Fruit fly (Drosophila melanogaster): ENCODE measurements around the gene CG31465.

The CG31465 gene

dm6 chr3R:21886861-21887587, 6.4 kb downstream of the CG31465 start, which contains the start of the genes CG6678 and dnd (continued):
- TF ChIP-seq CG6175 (GFP tag; IDR thresholded peaks at IDR 0.05), result no peak
- no peak for TF ChIP-seq Hsf (GFP tag; optimal IDR thresholded peaks at IDR 0.05)
- no peak for TF ChIP-seq CG2712 (tag; optimal IDR thresholded peaks at IDR 0.05)
- TF ChIP-seq Ssrp (tag; optimal IDR thresholded peaks at IDR 0.05), result no peak
- TF ChIP-seq zfh2 (GFP tag; optimal IDR thresholded peaks at IDR 0.05), result no peak
- TF ChIP-seq CG3281 (GFP tag; optimal IDR thresholded peaks at IDR 0.05), result no peak
- no peak for TF ChIP-seq CG3163 (GFP tag; optimal IDR thresholded peaks at IDR 0.05)
- no peak for TF ChIP-seq CG6272 (GFP tag; IDR thresholded peaks at IDR 0.05)
- no peak for TF ChIP-seq tin (GFP tag; optimal IDR thresholded peaks at IDR 0.05)
- TF ChIP-seq sna (GFP tag; IDR thresholded peaks at IDR 0.05; ENCODE audit: partially characterized antibody), result no peak
- no peak for TF ChIP-seq CG9727 (GFP tag; optimal IDR thresholded peaks at IDR 0.05)
- TF ChIP-seq fd96Cb (tag; optimal IDR thresholded peaks at IDR 0.05), result no peak
- no peak for TF ChIP-seq Side (GFP tag; optimal IDR thresholded peaks at IDR 0.05)
- TF ChIP-seq CG9797 (GFP tag; optimal IDR thresholded peaks at IDR 0.05), result no peak
- no peak for TF ChIP-seq trem (tag; optimal IDR thresholded peaks at IDR 0.05)
- no peak for TF ChIP-seq tll (GFP tag; optimal IDR thresholded peaks at IDR 0.05)
- TF ChIP-seq CG4404 (GFP tag; IDR thresholded peaks at IDR 0.05), result no peak
- no peak for TF ChIP-seq phol (tag; optimal IDR thresholded peaks at IDR 0.05)
- no peak for TF ChIP-seq tup (GFP tag; optimal IDR thresholded peaks at IDR 0.05)
- no peak for TF ChIP-seq Trl (optimal IDR thresholded peaks at IDR 0.05)
- TF ChIP-seq Trl (GFP tag; optimal IDR thresholded peaks at IDR 0.05), result no peak
- TF ChIP-seq B-H1 (GFP tag; IDR thresholded peaks at IDR 0.05), result no peak
- no peak for TF ChIP-seq CG7786 (GFP tag; optimal IDR thresholded peaks at IDR 0.05)
- TF ChIP-seq Antp (GFP tag; optimal IDR thresholded peaks at IDR 0.05), result no peak
- no peak for TF ChIP-seq Camta (GFP tag; optimal IDR thresholded peaks at IDR 0.05)
- no peak for TF ChIP-seq cg (GFP tag; optimal IDR thresholded peaks at IDR 0.05)
- no peak for TF ChIP-seq CG1602 (GFP tag; optimal IDR thresholded peaks at IDR 0.05)
- TF ChIP-seq zfh1 (GFP tag; IDR thresholded peaks at IDR 0.05), result no peak
- no peak for TF ChIP-seq CG17802 (tag; optimal IDR thresholded peaks at IDR 0.05)
- no peak for TF ChIP-seq gce (GFP tag; IDR thresholded peaks at IDR 0.05)
- no peak for TF ChIP-seq CG18599 (GFP tag; optimal IDR thresholded peaks at IDR 0.05)
- no peak for TF ChIP-seq CHES-1-like (GFP tag; optimal IDR thresholded peaks at IDR 0.05)
- no peak for TF ChIP-seq pita (GFP tag; optimal IDR thresholded peaks at IDR 0.05)
- TF ChIP-seq Sox100B (GFP tag; optimal IDR thresholded peaks at IDR 0.05), result no peak
- TF ChIP-seq ERR (GFP tag; optimal IDR thresholded peaks at IDR 0.05), result no peak
- TF ChIP-seq Sry-β (GFP tag; optimal IDR thresholded peaks at IDR 0.05), result no peak
- peak; percentile 49 for TF ChIP-seq Adf1 (GFP tag; IDR thresholded peaks at IDR 0.05)
- no peak for TF ChIP-seq CG6765 (GFP tag; optimal IDR thresholded peaks at IDR 0.05)
- TF ChIP-seq Fer3 (tag; optimal IDR thresholded peaks at IDR 0.05), result no peak
- no peak for TF ChIP-seq CG32772 (GFP tag; IDR thresholded peaks at IDR 0.05)
- TF ChIP-seq disco-r (GFP tag; optimal IDR thresholded peaks at IDR 0.05), result no peak
- no peak for TF ChIP-seq hth (optimal IDR thresholded peaks at IDR 0.05)
- no peak for TF ChIP-seq repo (GFP tag; optimal IDR thresholded peaks at IDR 0.05)
- no peak for TF ChIP-seq CG8924 (tag; optimal IDR thresholded peaks at IDR 0.05)
- no peak for TF ChIP-seq CG8765 (GFP tag; IDR thresholded peaks at IDR 0.05)
- no peak for TF ChIP-seq hb (GFP tag; IDR thresholded peaks at IDR 0.05; ENCODE audit: partially characterized antibody)
- peak; percentile 60 for TF ChIP-seq Dref (GFP tag; IDR thresholded peaks at IDR 0.05)
- TF ChIP-seq pnt (GFP tag; optimal IDR thresholded peaks at IDR 0.05), result no peak
- TF ChIP-seq gcm (GFP tag; optimal IDR thresholded peaks at IDR 0.05), result no peak
- TF ChIP-seq sqz (GFP tag; optimal IDR thresholded peaks at IDR 0.05), result no peak
- TF ChIP-seq CG10366 (GFP tag; IDR thresholded peaks at IDR 0.05), result no peak
- no peak for TF ChIP-seq CG1647 (GFP tag; optimal IDR thresholded peaks at IDR 0.05)
